Fruit fly (Drosophila melanogaster) whole organism, embryonic: ENCODE results near the gene CG7914.
A peak's percentile ranks its signal among the peaks of the same experiment; 100 is the strongest.

ENCODE experiments used
- ATbp ChIP-seq: fragments of 200-800 bp; sonication (Bioruptor generic); optimal IDR thresholded peaks from 2 replicates; lab custom pipeline; 2017; ENCODE audit warnings: missing biosample characterization, mild to moderate bottlenecking, missing genetic modification characterization, missing genetic modification reagents
- CG12155 ChIP-seq: fragments of 200-800 bp; sonication (Bioruptor generic); optimal IDR thresholded peaks from 3 replicates; lab custom pipeline; 2016; ENCODE audit warnings: missing biosample characterization, missing genetic modification characterization
- CG13296 ChIP-seq: fragments of 200-800 bp; sonication (Bioruptor generic); optimal IDR thresholded peaks from 3 replicates; lab custom pipeline; 2018; ENCODE audit warnings: missing biosample characterization, mild to moderate bottlenecking, missing genetic modification characterization
- CG13894 ChIP-seq: fragments of 200-800 bp; sonication (Bioruptor generic); optimal IDR thresholded peaks from 3 replicates; lab custom pipeline; 2018; ENCODE audit warnings: missing biosample characterization, mild to moderate bottlenecking, missing genetic modification characterization, moderate library complexity
- CG14965 ChIP-seq: fragments of 200-800 bp; sonication (Bioruptor generic); optimal IDR thresholded peaks from 2 replicates; lab custom pipeline; 2016; ENCODE audit warnings: missing biosample characterization, missing genetic modification characterization, borderline replicate concordance
- CG15073 ChIP-seq: fragments of 200-800 bp; sonication (Bioruptor generic); optimal IDR thresholded peaks from 2 replicates; lab custom pipeline; 2016; ENCODE audit warnings: missing biosample characterization, missing genetic modification characterization
- CG1529 ChIP-seq: fragments of 200-800 bp; sonication (Bioruptor generic); optimal IDR thresholded peaks from 3 replicates; lab custom pipeline; 2018; ENCODE audit warnings: missing biosample characterization, missing genetic modification characterization
- CG15514 ChIP-seq: fragments of 200-800 bp; sonication (Bioruptor generic); optimal IDR thresholded peaks from 3 replicates; lab custom pipeline; 2017; ENCODE audit warnings: missing biosample characterization, missing genetic modification characterization, mild to moderate bottlenecking, moderate library complexity, missing genetic modification reagents
- CG17359 ChIP-seq: fragments of 200-800 bp; sonication (Bioruptor generic); optimal IDR thresholded peaks from 3 replicates; lab custom pipeline; 2018; ENCODE audit warnings: missing biosample characterization, mild to moderate bottlenecking, missing genetic modification characterization, moderate library complexity
- CG17568 ChIP-seq: fragments of 200-800 bp; sonication (Bioruptor generic); optimal IDR thresholded peaks from 2 replicates; lab custom pipeline; 2018; ENCODE audit warnings: missing biosample characterization, mild to moderate bottlenecking, missing genetic modification characterization, moderate library complexity
- CG18599 ChIP-seq: fragments of 200-800 bp; sonication (Bioruptor generic); optimal IDR thresholded peaks from 3 replicates; lab custom pipeline; 2017; ENCODE audit warnings: missing biosample characterization, missing genetic modification characterization, mild to moderate bottlenecking, moderate library complexity, missing genetic modification reagents
- CG2129 ChIP-seq: fragments of 200-800 bp; sonication (Bioruptor generic); IDR thresholded peaks from 2 replicates; pipeline ENCODE4 v1.3.6; 2022; ENCODE audit warnings: missing biosample characterization, missing genetic modification characterization; ENCODE audit not compliant: partially characterized antibody
- CG32772 ChIP-seq: fragments of 200-800 bp; sonication (Bioruptor generic); IDR thresholded peaks from 2 replicates; pipeline ENCODE4 v1.3.6; 2022; ENCODE audit warnings: missing biosample characterization, missing genetic modification characterization
- CG33213 ChIP-seq: fragments of 200-800 bp; sonication (Bioruptor generic); optimal IDR thresholded peaks from 3 replicates; lab custom pipeline; 2016; ENCODE audit warnings: missing biosample characterization, missing genetic modification characterization
- CG34376 ChIP-seq: fragments of 200-800 bp; sonication (Bioruptor generic); optimal IDR thresholded peaks from 2 replicates; lab custom pipeline; 2018; ENCODE audit warnings: missing biosample characterization, mild to moderate bottlenecking, missing genetic modification characterization
- CG6175 ChIP-seq: fragments of 200-800 bp; sonication (Bioruptor generic); IDR thresholded peaks from 3 replicates; pipeline ENCODE4 v1.3.6; 2022; ENCODE audit warnings: missing biosample characterization, missing genetic modification characterization
- CG7372 ChIP-seq: fragments of 200-800 bp; sonication (Bioruptor generic); IDR thresholded peaks from 2 replicates; pipeline ENCODE4 v1.3.6; 2022; ENCODE audit warnings: missing biosample characterization, missing genetic modification characterization
- CG7556 ChIP-seq: fragments of 200-800 bp; sonication (Bioruptor generic); optimal IDR thresholded peaks from 2 replicates; lab custom pipeline; 2017; ENCODE audit warnings: missing biosample characterization, mild to moderate bottlenecking, missing genetic modification characterization
- CG7963 ChIP-seq: fragments of 200-800 bp; sonication (Bioruptor generic); IDR thresholded peaks from 3 replicates; pipeline ENCODE4 v1.3.6; 2022; ENCODE audit warnings: missing biosample characterization, missing genetic modification characterization; ENCODE audit not compliant: partially characterized antibody
- CG9727 ChIP-seq: fragments of 200-800 bp; sonication (Bioruptor generic); optimal IDR thresholded peaks from 3 replicates; lab custom pipeline; 2017; ENCODE audit warnings: missing biosample characterization, mild to moderate bottlenecking, missing genetic modification characterization
- Dp ChIP-seq: fragments of 200-800 bp; sonication (Bioruptor generic); optimal IDR thresholded peaks from 2 replicates; lab custom pipeline; 2018; ENCODE audit warnings: missing biosample characterization, mild to moderate bottlenecking, missing genetic modification characterization, moderate library complexity
- Dref ChIP-seq: fragments of 200-800 bp; sonication (Bioruptor generic); IDR thresholded peaks from 2 replicates; pipeline ENCODE4 v1.3.6; 2022; ENCODE audit warnings: missing biosample characterization, missing genetic modification characterization
- Hmx ChIP-seq: fragments of 200-800 bp; sonication (Bioruptor generic); optimal IDR thresholded peaks from 2 replicates; lab custom pipeline; 2016; ENCODE audit warnings: missing biosample characterization, missing genetic modification characterization
- Kr ChIP-seq: fragments of 200-800 bp; sonication (Bioruptor generic); optimal IDR thresholded peaks from 2 replicates; lab custom pipeline; 2017; ENCODE audit warnings: missing biosample characterization, mild to moderate bottlenecking, missing genetic modification characterization
- Lhr ChIP-seq: fragments of 200-800 bp; sonication (Bioruptor generic); optimal IDR thresholded peaks from 3 replicates; lab custom pipeline; 2017; ENCODE audit warnings: mild to moderate bottlenecking, missing biosample characterization, missing genetic modification reagents, missing genetic modification characterization
- Lim3 ChIP-seq: fragments of 200-800 bp; sonication (Bioruptor generic); IDR thresholded peaks from 2 replicates; pipeline ENCODE4 v1.3.6; 2022; ENCODE audit warnings: missing biosample characterization, missing genetic modification characterization
- Mad ChIP-seq: fragments of 200-800 bp; sonication (Bioruptor generic); optimal IDR thresholded peaks from 2 replicates; lab custom pipeline; 2016; ENCODE audit warnings: missing biosample characterization, missing genetic modification characterization
- Myb ChIP-seq: fragments of 200-800 bp; sonication (Bioruptor generic); optimal IDR thresholded peaks from 2 replicates; lab custom pipeline; 2016; ENCODE audit warnings: missing biosample characterization, missing genetic modification characterization
- Oaz ChIP-seq: fragments of 200-800 bp; sonication (Bioruptor generic); IDR thresholded peaks from 2 replicates; pipeline ENCODE4 v1.3.6; 2022; ENCODE audit warnings: missing biosample characterization, missing genetic modification characterization
- Optix ChIP-seq: fragments of 200-800 bp; sonication (Bioruptor generic); IDR thresholded peaks from 3 replicates; pipeline ENCODE4 v1.3.6; 2022; ENCODE audit warnings: missing biosample characterization, missing genetic modification characterization
- al ChIP-seq: fragments of 200-800 bp; sonication (Bioruptor generic); IDR thresholded peaks from 2 replicates; pipeline ENCODE4 v1.3.6; 2022; ENCODE audit warnings: missing biosample characterization, missing genetic modification characterization
- bcd ChIP-seq: fragments of 200-800 bp; sonication (Bioruptor generic); optimal IDR thresholded peaks from 2 replicates; lab custom pipeline; 2017; ENCODE audit warnings: missing biosample characterization, mild to moderate bottlenecking, missing genetic modification characterization
- caup ChIP-seq: fragments of 200-800 bp; sonication (Bioruptor generic); optimal IDR thresholded peaks from 3 replicates; lab custom pipeline; 2017; ENCODE audit warnings: missing biosample characterization, mild to moderate bottlenecking, missing genetic modification characterization, moderate library complexity; ENCODE audit not compliant: severe bottlenecking
- crp ChIP-seq, 2 experiments: fragments of 200-800 bp; sonication (Bioruptor generic); optimal IDR thresholded peaks; 2 replicates in 1 of 2; 3 replicates in 1 of 2; lab custom pipeline; 2017; ENCODE audit warnings: missing biosample characterization in 2 of 2, missing genetic modification characterization in 2 of 2, mild to moderate bottlenecking in 1 of 2, moderate library complexity in 1 of 2
- da ChIP-seq: fragments of 200-800 bp; sonication (Bioruptor generic); optimal IDR thresholded peaks from 2 replicates; lab custom pipeline; 2016; ENCODE audit warnings: missing biosample characterization, missing genetic modification characterization
- dati ChIP-seq: fragments of 200-800 bp; sonication (Bioruptor generic); IDR thresholded peaks from 2 replicates; pipeline ENCODE4 v1.3.6; 2022; ENCODE audit warnings: missing biosample characterization, missing genetic modification characterization
- eyg ChIP-seq: fragments of 200-800 bp; sonication (Bioruptor generic); optimal IDR thresholded peaks from 3 replicates; lab custom pipeline; 2016; ENCODE audit warnings: missing biosample characterization, missing genetic modification characterization
- gro ChIP-seq: fragments of 200-800 bp; sonication (Bioruptor generic); optimal IDR thresholded peaks from 2 replicates; lab custom pipeline; 2016; ENCODE audit warnings: missing biosample characterization, missing genetic modification characterization
- hbn ChIP-seq: fragments of 200-800 bp; sonication (Bioruptor generic); IDR thresholded peaks from 2 replicates; pipeline ENCODE4 v1.3.6; 2022; ENCODE audit warnings: missing biosample characterization, missing genetic modification characterization; ENCODE audit not compliant: partially characterized antibody
- ken ChIP-seq: fragments of 200-800 bp; sonication (Bioruptor generic); IDR thresholded peaks from 3 replicates; pipeline ENCODE4 v1.3.6; 2022; ENCODE audit warnings: missing biosample characterization, missing genetic modification characterization
- lbe ChIP-seq: fragments of 200-800 bp; sonication (Bioruptor generic); optimal IDR thresholded peaks from 2 replicates; lab custom pipeline; 2016; ENCODE audit warnings: missing biosample characterization, mild to moderate bottlenecking, missing genetic modification characterization
- maf-S ChIP-seq: fragments of 200-800 bp; sonication (Bioruptor generic); optimal IDR thresholded peaks from 2 replicates; lab custom pipeline; 2016; ENCODE audit warnings: missing biosample characterization, missing genetic modification characterization
- nerfin-2 ChIP-seq: fragments of 200-800 bp; sonication (Bioruptor generic); IDR thresholded peaks from 2 replicates; pipeline ENCODE4 v1.3.6; 2022; ENCODE audit warnings: missing biosample characterization, missing genetic modification characterization; ENCODE audit not compliant: partially characterized antibody
- salm ChIP-seq: fragments of 200-800 bp; sonication (Bioruptor generic); optimal IDR thresholded peaks from 2 replicates; lab custom pipeline; 2018; ENCODE audit warnings: missing biosample characterization, mild to moderate bottlenecking, missing genetic modification characterization
- sqz ChIP-seq: fragments of 200-800 bp; sonication (Bioruptor generic); optimal IDR thresholded peaks from 3 replicates; lab custom pipeline; 2018; ENCODE audit warnings: missing biosample characterization, mild to moderate bottlenecking, missing genetic modification characterization
- tll ChIP-seq, 2 experiments: fragments of 200-800 bp in 1 of 2; fragments of >200 bp in 1 of 2; sonication (Bioruptor generic) in 1 of 2; optimal IDR thresholded peaks; 2 replicates each; lab custom pipeline; 2017 to 2019; ENCODE audit warnings: missing biosample characterization in 2 of 2, missing genetic modification characterization in 2 of 2, mild to moderate bottlenecking in 1 of 2, moderate library complexity in 1 of 2
- tup ChIP-seq: fragments of 200-800 bp; sonication (Bioruptor generic); optimal IDR thresholded peaks from 2 replicates; lab custom pipeline; 2016; ENCODE audit warnings: missing biosample characterization, mild to moderate bottlenecking, missing genetic modification characterization, moderate library complexity
- tx ChIP-seq: fragments of 200-800 bp; sonication (Bioruptor generic); optimal IDR thresholded peaks from 2 replicates; lab custom pipeline; 2016; ENCODE audit warnings: missing biosample characterization, missing genetic modification characterization
- unpg ChIP-seq: fragments of 200-800 bp; sonication (Bioruptor generic); optimal IDR thresholded peaks from 3 replicates; lab custom pipeline; 2018; ENCODE audit warnings: missing biosample characterization, mild to moderate bottlenecking, missing genetic modification characterization, moderate library complexity

Gene CG7914

dm6 chrX:19179696-19180255, 13.5 kb downstream of the CG7914 start, which contains the start of the genes CG7556 and CG7453 (continued):
- peak; percentile 92 for TF ChIP-seq CG7556
- TF ChIP-seq da (GFP tag; lab: Kevin White, UChicago), result peak; percentile 35
- peak; percentile 78 for TF ChIP-seq CG9727 (GFP tag; lab: Kevin White, UChicago)
- peak; percentile 65 for TF ChIP-seq CG15514 (GFP tag; lab: Kevin White, UChicago)
- TF ChIP-seq CG34376, result peak; percentile 54
- TF ChIP-seq CG12155 (GFP tag; lab: Kevin White, UChicago), result peak; percentile 65
- TF ChIP-seq ken (GFP tag; lab: Robert Waterston, UW), result peak; percentile 56; the same call in 1 of the 3 replicates
- peak; percentile 56 for TF ChIP-seq CG33213 (GFP tag; lab: Kevin White, UChicago)
- no peak for TF ChIP-seq CG13894 (tag; lab: Kevin White, UChicago)
- peak; percentile 57 for TF ChIP-seq CG17359 (tag; lab: Kevin White, UChicago)
- peak; percentile 42 for TF ChIP-seq caup (GFP tag; lab: Kevin White, UChicago)
- no peak for TF ChIP-seq Kr (GFP tag; lab: Kevin White, UChicago)
- peak; percentile 35 for TF ChIP-seq Lhr
- no peak for TF ChIP-seq hbn (GFP tag; lab: Robert Waterston, UW)
- peak; percentile 19 for TF ChIP-seq eyg
- 0 out of 2 replicates have a peak, but pooled peaks have one; percentile 21 for TF ChIP-seq CG7372
- TF ChIP-seq unpg, result peak; percentile 65
- TF ChIP-seq Oaz, result no peak
- no peak for TF ChIP-seq CG6175 (GFP tag; lab: Robert Waterston, UW)
- TF ChIP-seq nerfin-2, result no peak
- peak; percentile 54 for TF ChIP-seq Dref (GFP tag; lab: Robert Waterston, UW)
- TF ChIP-seq crp (GFP tag; optimal IDR thresholded peaks at IDR 0.05; lab: Kevin White, UChicago), result peak; percentile 15 to 85
- TF ChIP-seq lbe (GFP tag; lab: Kevin White, UChicago), result peak; percentile 31
- no peak for TF ChIP-seq CG7963
- peak; percentile 33 for TF ChIP-seq tup
- TF ChIP-seq al (GFP tag; lab: Robert Waterston, UW), result 0 out of 2 replicates have a peak, but pooled peaks have one; percentile 16
- TF ChIP-seq Hmx (GFP tag; lab: Kevin White, UChicago), result peak; percentile 39
- TF ChIP-seq Lim3, result no peak
- no peak for TF ChIP-seq sqz
- no peak for TF ChIP-seq salm (tag; lab: Kevin White, UChicago)
- no peak for TF ChIP-seq CG15073 (GFP tag; lab: Kevin White, UChicago)
- peak; percentile 53 for TF ChIP-seq CG1529 (GFP tag; lab: Kevin White, UChicago)
- TF ChIP-seq CG13296 (GFP tag; lab: Kevin White, UChicago), result peak; percentile 53
- peak; percentile 66 for TF ChIP-seq gro (GFP tag; lab: Kevin White, UChicago)
- TF ChIP-seq CG17568 (GFP tag; lab: Kevin White, UChicago), result peak; percentile 44
- no peak for TF ChIP-seq ATbp
- peak; percentile 82 for TF ChIP-seq tx (GFP tag; lab: Kevin White, UChicago)
- no peak for TF ChIP-seq CG2129 (GFP tag; lab: Robert Waterston, UW)
- peak; percentile 71 for TF ChIP-seq maf-S (GFP tag; lab: Kevin White, UChicago)
- peak; percentile 74 for TF ChIP-seq CG18599
- no peak for TF ChIP-seq dati
- peak; percentile 54 for TF ChIP-seq Myb (GFP tag; lab: Kevin White, UChicago)
- no peak for TF ChIP-seq CG14965 (GFP tag; lab: Kevin White, UChicago)
- TF ChIP-seq Dp, result peak; percentile 14
- peak; percentile 47; the same call in 1 of the 2 replicates for TF ChIP-seq CG32772
- no peak for TF ChIP-seq Optix (GFP tag; lab: Robert Waterston, UW)
- TF ChIP-seq bcd (GFP tag; lab: Kevin White, UChicago), result peak; percentile 76
- TF ChIP-seq Mad, result peak; percentile 60
- no peak for TF ChIP-seq tll (GFP tag; optimal IDR thresholded peaks at IDR 0.05; lab: Kevin White, UChicago)
